Worm (Caenorhabditis elegans) whole organism, L1 larva: ENCODE measurements around the gene Y75B7AL.2.

Experiments
- C04F5.9 ChIP-seq: sonication (generic microtip); optimal IDR thresholded peaks from 2 replicates; lab custom pipeline; 2016; ENCODE audit warnings: missing genetic modification characterization, missing compliant biosample characterization
- C16A3.4 ChIP-seq: fragments of 150-350 bp; optimal IDR thresholded peaks from 2 replicates; lab custom pipeline; 2014; ENCODE audit warnings: missing biosample characterization, missing genetic modification characterization
- C34B4.2 ChIP-seq: sonication (generic microtip); optimal IDR thresholded peaks from 2 replicates; lab custom pipeline; 2017; ENCODE audit warnings: mild to moderate bottlenecking, missing genetic modification characterization, missing compliant biosample characterization
- F16B12.6 ChIP-seq: fragments of 150-350 bp; optimal IDR thresholded peaks from 2 replicates; lab custom pipeline; 2014; ENCODE audit warnings: missing biosample characterization, missing genetic modification characterization
- Y116A8C.19 ChIP-seq: sonication (generic microtip); optimal IDR thresholded peaks from 2 replicates; lab custom pipeline; 2016; ENCODE audit warnings: missing compliant biosample characterization, missing genetic modification characterization, borderline replicate concordance
- aly-2 ChIP-seq: fragments of 150-350 bp; optimal IDR thresholded peaks from 2 replicates; lab custom pipeline; 2014; ENCODE audit warnings: missing biosample characterization, missing genetic modification characterization
- ama-1 ChIP-seq: fragments of 150-350 bp; optimal IDR thresholded peaks from 2 replicates; lab custom pipeline; 2014
- blmp-1 ChIP-seq: fragments of 150-350 bp; optimal IDR thresholded peaks from 2 replicates; lab custom pipeline; 2014; ENCODE audit warnings: missing biosample characterization, missing genetic modification characterization
- ceh-63 ChIP-seq: fragments of 200-800 bp; sonication (Bioruptor generic); optimal IDR thresholded peaks from 2 replicates; lab custom pipeline; 2018; ENCODE audit warnings: mild to moderate bottlenecking, missing genetic modification characterization, missing compliant biosample characterization
- ceh-88 ChIP-seq: fragments of 200-800 bp; sonication (Bioruptor generic); IDR thresholded peaks from 2 replicates; pipeline ENCODE4 v1.3.6; 2022; ENCODE audit warnings: missing genetic modification characterization, missing compliant biosample characterization
- ces-1 ChIP-seq: fragments of 150-350 bp; optimal IDR thresholded peaks from 2 replicates; lab custom pipeline; 2014; ENCODE audit warnings: missing biosample characterization, missing genetic modification reagents, missing genetic modification characterization
- dpl-1 ChIP-seq, 3 experiments: fragments of 150-350 bp in 2 of 3; sonication (generic microtip) in 1 of 3; optimal IDR thresholded peaks; 2 replicates each; lab custom pipeline; 2014 to 2017; ENCODE audit warnings: missing biosample characterization in 3 of 3, missing genetic modification characterization in 3 of 3, missing genetic modification reagents in 3 of 3
- egl-27 ChIP-seq, 2 experiments: fragments of 150-350 bp in 1 of 2; sonication (generic microtip); optimal IDR thresholded peaks; 3 replicates each; lab custom pipeline; 2017 to 2018; ENCODE audit warnings: missing biosample characterization in 2 of 2, missing genetic modification characterization in 2 of 2, missing genetic modification reagents in 2 of 2
- fkh-4 ChIP-seq: sonication (generic microtip); optimal IDR thresholded peaks from 2 replicates; lab custom pipeline; 2016; ENCODE audit warnings: missing compliant biosample characterization, missing genetic modification characterization, borderline replicate concordance
- hlh-17 ChIP-seq: fragments of 200-800 bp; sonication (Bioruptor generic); optimal IDR thresholded peaks from 2 replicates; lab custom pipeline; 2018; ENCODE audit warnings: missing genetic modification characterization, mild to moderate bottlenecking, missing compliant biosample characterization, moderate library complexity, borderline replicate concordance
- hlh-4 ChIP-seq: sonication (generic microtip); optimal IDR thresholded peaks from 2 replicates; lab custom pipeline; 2016; ENCODE audit warnings: mild to moderate bottlenecking, missing genetic modification characterization, missing compliant biosample characterization
- hpl-2 ChIP-seq: fragments of 150-350 bp; optimal IDR thresholded peaks from 2 replicates; lab custom pipeline; 2014; ENCODE audit warnings: missing biosample characterization, missing genetic modification reagents, missing genetic modification characterization
- irx-1 ChIP-seq: sonication (generic microtip); optimal IDR thresholded peaks from 2 replicates; lab custom pipeline; 2016; ENCODE audit warnings: missing genetic modification characterization, missing compliant biosample characterization
- isw-1 ChIP-seq: fragments of 200-800 bp; sonication (Bioruptor generic); IDR thresholded peaks from 2 replicates; pipeline ENCODE4 v1.3.6; 2022; ENCODE audit warnings: missing genetic modification characterization, missing compliant biosample characterization
- jun-1 ChIP-seq: fragments of 150-350 bp; optimal IDR thresholded peaks from 2 replicates; lab custom pipeline; 2014; ENCODE audit warnings: missing biosample characterization, missing genetic modification reagents, missing genetic modification characterization
- lin-13 ChIP-seq: fragments of 150-350 bp; optimal IDR thresholded peaks from 2 replicates; lab custom pipeline; 2014; ENCODE audit warnings: missing biosample characterization, missing genetic modification reagents, missing genetic modification characterization
- lin-14 ChIP-seq: fragments of 200-800 bp; sonication (Bioruptor generic); optimal IDR thresholded peaks from 2 replicates; lab custom pipeline; 2018; ENCODE audit warnings: mild to moderate bottlenecking, missing genetic modification characterization, moderate library complexity, missing compliant biosample characterization
- mef-2 ChIP-seq: fragments of 150-350 bp; optimal IDR thresholded peaks from 2 replicates; lab custom pipeline; 2014; ENCODE audit warnings: missing biosample characterization, missing genetic modification characterization
- mep-1 ChIP-seq: fragments of 150-350 bp; optimal IDR thresholded peaks from 2 replicates; lab custom pipeline; 2014; ENCODE audit warnings: missing biosample characterization, missing genetic modification characterization
- nhr-11 ChIP-seq: fragments of 150-350 bp; optimal IDR thresholded peaks from 2 replicates; lab custom pipeline; 2014; ENCODE audit warnings: missing biosample characterization, missing genetic modification characterization
- nhr-12 ChIP-seq: sonication (generic microtip); optimal IDR thresholded peaks from 2 replicates; lab custom pipeline; 2017; ENCODE audit warnings: missing biosample characterization, missing genetic modification characterization
- nhr-19 ChIP-seq: fragments of 200-800 bp; sonication (Bioruptor generic); conservative IDR thresholded peaks from 2 replicates; pipeline ENCODE4 v1.3.6; 2022; ENCODE audit warnings: missing genetic modification characterization, missing compliant biosample characterization
- nhr-20 ChIP-seq: sonication (generic microtip); optimal IDR thresholded peaks from 2 replicates; lab custom pipeline; 2016; ENCODE audit warnings: mild to moderate bottlenecking, missing genetic modification characterization, missing compliant biosample characterization
- nhr-237 ChIP-seq: fragments of 150-350 bp; optimal IDR thresholded peaks from 2 replicates; lab custom pipeline; 2014; ENCODE audit warnings: missing biosample characterization, missing genetic modification characterization
- nhr-47 ChIP-seq: sonication (generic microtip); optimal IDR thresholded peaks from 2 replicates; lab custom pipeline; 2016; ENCODE audit warnings: mild to moderate bottlenecking, missing genetic modification characterization, moderate library complexity, missing compliant biosample characterization
- nhr-77 ChIP-seq: fragments of 150-350 bp; optimal IDR thresholded peaks from 2 replicates; lab custom pipeline; 2014; ENCODE audit warnings: missing biosample characterization, missing genetic modification characterization
- nhr-84 ChIP-seq: sonication (generic microtip); optimal IDR thresholded peaks from 2 replicates; lab custom pipeline; 2017; ENCODE audit warnings: missing biosample characterization, missing genetic modification characterization
- nhr-90 ChIP-seq: sonication (generic microtip); optimal IDR thresholded peaks from 2 replicates; lab custom pipeline; 2016; ENCODE audit warnings: mild to moderate bottlenecking, missing genetic modification characterization, missing compliant biosample characterization; ENCODE audit not compliant: poor library complexity
- pag-3 ChIP-seq: sonication (generic microtip); optimal IDR thresholded peaks from 2 replicates; lab custom pipeline; 2017; ENCODE audit warnings: missing genetic modification characterization, mild to moderate bottlenecking, missing compliant biosample characterization, antibody characterized with exemption, borderline replicate concordance; ENCODE audit not compliant: insufficient read depth
- pqm-1 ChIP-seq: sonication (generic microtip); optimal IDR thresholded peaks from 3 replicates; lab custom pipeline; 2017; ENCODE audit warnings: missing biosample characterization, missing genetic modification characterization
- rnt-1 ChIP-seq: sonication (generic microtip); optimal IDR thresholded peaks from 2 replicates; lab custom pipeline; 2016; ENCODE audit warnings: mild to moderate bottlenecking, missing genetic modification characterization, moderate library complexity, missing compliant biosample characterization
- skn-1 ChIP-seq: fragments of 150-350 bp; optimal IDR thresholded peaks from 2 replicates; lab custom pipeline; 2014; ENCODE audit warnings: missing biosample characterization, missing genetic modification characterization
- snpc-4 ChIP-seq: fragments of 150-350 bp; optimal IDR thresholded peaks from 2 replicates; lab custom pipeline; 2014; ENCODE audit warnings: missing biosample characterization, missing genetic modification characterization
- sptf-1 ChIP-seq: fragments of 150-350 bp; optimal IDR thresholded peaks from 2 replicates; lab custom pipeline; 2014; ENCODE audit warnings: missing biosample characterization, missing genetic modification characterization
- swsn-7 ChIP-seq: sonication (generic microtip); optimal IDR thresholded peaks from 2 replicates; lab custom pipeline; 2016; ENCODE audit warnings: missing genetic modification characterization, missing compliant biosample characterization
- tbx-2 ChIP-seq: sonication (generic microtip); optimal IDR thresholded peaks from 2 replicates; lab custom pipeline; 2016; ENCODE audit warnings: missing genetic modification characterization, missing compliant biosample characterization
- tlp-1 ChIP-seq: fragments of 150-350 bp; optimal IDR thresholded peaks from 2 replicates; lab custom pipeline; 2014; ENCODE audit warnings: missing biosample characterization, missing genetic modification characterization
- unc-130 ChIP-seq: fragments of 150-350 bp; optimal IDR thresholded peaks from 2 replicates; lab custom pipeline; 2017; ENCODE audit warnings: missing biosample characterization, missing genetic modification characterization, inconsistent platforms
- unc-62 ChIP-seq: fragments of 150-350 bp; optimal IDR thresholded peaks from 2 replicates; lab custom pipeline; 2014; ENCODE audit warnings: missing biosample characterization, missing genetic modification reagents, missing genetic modification characterization
- unc-86 ChIP-seq: sonication (generic microtip); optimal IDR thresholded peaks from 2 replicates; lab custom pipeline; 2016; ENCODE audit warnings: missing genetic modification characterization, missing compliant biosample characterization
- vab-15 ChIP-seq: sonication (generic microtip); optimal IDR thresholded peaks from 2 replicates; lab custom pipeline; 2017; ENCODE audit warnings: missing genotype, mild to moderate bottlenecking, missing genetic modification characterization, missing compliant biosample characterization
- xbp-1 ChIP-seq: sonication (generic microtip); optimal IDR thresholded peaks from 2 replicates; lab custom pipeline; 2016; ENCODE audit warnings: missing genetic modification characterization, missing compliant biosample characterization
- zag-1 ChIP-seq: fragments of 150-350 bp; optimal IDR thresholded peaks from 2 replicates; lab custom pipeline; 2014; ENCODE audit warnings: missing biosample characterization, missing genetic modification characterization
- ztf-11 ChIP-seq, 2 experiments: sonication (generic microtip); optimal IDR thresholded peaks; 2 replicates each; lab custom pipeline; 2016 to 2017; ENCODE audit warnings: missing genetic modification characterization in 2 of 2, missing biosample characterization in 1 of 2, missing compliant biosample characterization in 1 of 2

Gene Y75B7AL.2

DNA sequence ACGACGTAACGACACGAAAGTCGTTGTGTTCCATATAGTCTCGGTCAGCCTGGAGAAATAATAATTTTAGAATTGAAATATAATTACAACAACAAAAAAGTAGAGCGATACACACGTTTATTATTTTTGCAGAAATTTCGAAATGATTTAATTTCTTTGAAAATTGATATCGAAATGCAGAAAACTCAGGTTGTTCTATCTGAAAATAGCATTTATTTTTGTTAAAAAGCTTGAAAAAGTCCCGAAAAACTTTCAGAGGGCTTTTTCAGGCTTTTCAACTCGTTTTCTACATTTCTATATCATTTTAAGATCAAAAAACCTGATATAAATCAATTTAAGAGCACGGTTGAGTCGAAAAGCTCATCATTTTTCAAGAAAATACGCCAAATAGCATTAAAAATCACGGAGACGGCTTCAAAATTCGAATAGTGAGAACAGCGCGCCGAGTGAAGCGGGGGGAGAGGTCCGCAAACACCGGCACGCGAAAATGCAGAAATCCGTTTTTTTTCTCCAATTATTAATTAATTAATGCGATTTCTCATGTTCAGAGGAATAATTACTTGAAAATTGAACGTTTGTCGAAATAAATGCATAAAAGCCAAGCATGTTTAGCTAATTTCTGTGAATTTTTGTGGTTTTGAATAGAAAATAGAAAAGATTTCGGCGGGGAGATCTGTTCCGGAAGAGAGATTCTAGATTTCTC lies 25.4 kb upstream of the Y75B7AL.2 start, which contains the start of gene rga-4 (continued):
- TF ChIP-seq zag-1 (tag; lab: Kevin White, UChicago): no peak
- TF ChIP-seq hlh-17 (GFP tag; lab: Kevin White, UChicago): no peak
- peak; percentile 45 for TF ChIP-seq xbp-1 (tag; lab: Kevin White, UChicago)
- TF ChIP-seq tbx-2 (tag; lab: Kevin White, UChicago): peak; percentile 17
- TF ChIP-seq ces-1 (GFP tag; lab: Kevin White, UChicago): no peak
- TF ChIP-seq vab-15: peak; percentile 75
- no peak for TF ChIP-seq C04F5.9 (tag; lab: Kevin White, UChicago)
- no peak for TF ChIP-seq C34B4.2
- peak; percentile 45 for TF ChIP-seq nhr-20
- TF ChIP-seq Y116A8C.19 (tag; lab: Kevin White, UChicago): no peak
- peak; percentile 31 for TF ChIP-seq unc-130 (tag; lab: Kevin White, UChicago)
- no peak for TF ChIP-seq C16A3.4 (tag; lab: Kevin White, UChicago)
- TF ChIP-seq tlp-1: no peak
- peak; percentile 46 for TF ChIP-seq swsn-7 (tag; lab: Kevin White, UChicago)
- peak; percentile 87 for TF ChIP-seq F16B12.6 (tag; lab: Kevin White, UChicago)
- peak; percentile 34 for TF ChIP-seq irx-1
- no peak for TF ChIP-seq unc-62 (GFP tag; lab: Kevin White, UChicago)
- no peak for TF ChIP-seq nhr-237 (tag; lab: Kevin White, UChicago)
- no peak for TF ChIP-seq skn-1 (tag; lab: Kevin White, UChicago)
- TF ChIP-seq lin-14 (GFP tag; lab: Kevin White, UChicago): no peak
- peak; percentile 40 for TF ChIP-seq unc-86 (tag; lab: Kevin White, UChicago)
- no peak for TF ChIP-seq mef-2
- TF ChIP-seq blmp-1: no peak
- no peak for TF ChIP-seq nhr-84
- no peak for TF ChIP-seq nhr-12
- TF ChIP-seq ztf-11 (tag; optimal IDR thresholded peaks at IDR 0.05; lab: Kevin White, UChicago): peak in 1 of 2 experiments; percentile 27
- no peak for TF ChIP-seq aly-2 (tag; lab: Kevin White, UChicago)
- TF ChIP-seq nhr-19 (GFP tag; lab: Robert Waterston, UW): no peak; the same call in 1 of the 2 replicates
- TF ChIP-seq ceh-88 (GFP tag; lab: Robert Waterston, UW): no peak
- TF ChIP-seq pag-3 (tag; lab: Kevin White, UChicago): no peak
- TF ChIP-seq ama-1: no peak
- no peak for TF ChIP-seq pqm-1 (tag; lab: Kevin White, UChicago)
- TF ChIP-seq fkh-4: no peak
- no peak for TF ChIP-seq snpc-4 (tag; lab: Kevin White, UChicago)
- no peak for TF ChIP-seq ceh-63
- no peak for TF ChIP-seq nhr-90

DNA sequence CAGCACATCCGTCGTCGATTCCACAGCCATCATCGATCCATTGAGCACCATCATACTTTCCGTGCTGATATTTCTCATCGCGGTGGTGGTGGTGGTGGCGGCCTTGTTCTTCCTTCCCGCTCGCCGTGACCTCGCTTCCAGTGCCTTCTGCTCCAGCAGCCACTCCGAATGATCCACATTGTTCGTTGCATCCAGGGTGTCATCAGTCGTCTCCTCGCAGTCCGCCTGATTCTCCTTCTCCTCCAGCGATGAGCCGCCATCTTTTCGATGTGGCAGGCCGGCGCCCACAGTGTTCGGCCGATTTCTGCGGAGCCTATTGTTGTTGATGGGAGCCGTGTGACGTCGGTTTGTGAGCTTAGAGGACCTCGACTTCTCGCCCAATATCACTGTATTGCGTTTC lies 20.1 kb upstream of the Y75B7AL.2 start:
- TF ChIP-seq nhr-47: no peak
- TF ChIP-seq aly-2 (tag; lab: Kevin White, UChicago): no peak
- TF ChIP-seq dpl-1 (GFP tag; optimal IDR thresholded peaks at IDR 0.05; lab: Kevin White, UChicago): no peak
- TF ChIP-seq nhr-12: no peak
- TF ChIP-seq vab-15: no peak
- no peak for TF ChIP-seq hlh-4
- TF ChIP-seq pqm-1 (tag; lab: Kevin White, UChicago): no peak
- TF ChIP-seq C04F5.9 (tag; lab: Kevin White, UChicago): no peak
- TF ChIP-seq unc-130 (tag; lab: Kevin White, UChicago): no peak
- TF ChIP-seq C16A3.4 (tag; lab: Kevin White, UChicago): no peak
- no peak for TF ChIP-seq nhr-77 (tag; lab: Kevin White, UChicago)

DNA sequence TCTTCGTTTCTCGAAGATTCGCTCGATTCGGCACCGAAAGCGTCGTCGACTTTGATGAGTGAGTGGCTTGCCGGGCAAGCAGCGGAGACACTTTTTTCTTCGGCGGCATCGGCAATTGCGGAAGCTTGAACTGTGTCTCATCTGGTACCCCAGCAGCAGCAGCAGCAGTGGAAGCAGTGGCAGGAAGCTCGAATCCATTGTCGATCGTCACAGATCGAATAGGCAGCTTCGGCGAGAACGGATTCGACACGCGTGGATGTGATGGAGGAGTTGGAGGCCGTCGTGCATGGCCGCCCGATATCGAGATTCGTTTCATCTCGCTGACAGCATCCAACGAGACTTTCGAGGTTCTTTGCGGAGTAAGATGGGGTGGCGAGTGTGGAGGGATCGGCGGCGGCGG lies 17.1 kb upstream of the Y75B7AL.2 start:
- TF ChIP-seq nhr-237 (tag; lab: Kevin White, UChicago): no peak
- TF ChIP-seq rnt-1: no peak
- no peak for TF ChIP-seq jun-1 (tag; lab: Kevin White, UChicago)
- TF ChIP-seq egl-27 (tag; optimal IDR thresholded peaks at IDR 0.05; lab: Kevin White, UChicago): no peak
- no peak for TF ChIP-seq pag-3 (tag; lab: Kevin White, UChicago)
- TF ChIP-seq fkh-4: no peak
- no peak for TF ChIP-seq nhr-11 (tag; lab: Kevin White, UChicago)
- no peak for TF ChIP-seq mep-1 (tag; lab: Kevin White, UChicago)
- TF ChIP-seq hpl-2 (GFP tag; lab: Kevin White, UChicago): no peak
- no peak for TF ChIP-seq isw-1 (GFP tag; lab: Robert Waterston, UW)
- TF ChIP-seq hlh-17 (GFP tag; lab: Kevin White, UChicago): no peak
- TF ChIP-seq sptf-1: no peak
- TF ChIP-seq ceh-63: no peak
- TF ChIP-seq unc-62 (GFP tag; lab: Kevin White, UChicago): no peak
- TF ChIP-seq dpl-1 (GFP tag; optimal IDR thresholded peaks at IDR 0.05; lab: Kevin White, UChicago): no peak
- no peak for TF ChIP-seq unc-86 (tag; lab: Kevin White, UChicago)
- no peak for TF ChIP-seq vab-15
- no peak for TF ChIP-seq lin-13 (GFP tag; lab: Kevin White, UChicago)
- no peak for TF ChIP-seq snpc-4 (tag; lab: Kevin White, UChicago)
